Fruit fly (Drosophila melanogaster) whole organism, embryonic: Measurements from ENCODE around the gene CG13838.

Experiments
- Awh ChIP-seq: fragments of 200-800 bp; sonication (Bioruptor generic); IDR thresholded peaks from 2 replicates; pipeline ENCODE4, ENCODE4 v1.3.6; 2022; ENCODE audit warnings: missing biosample characterization, missing genetic modification characterization
- Bteb2 ChIP-seq: fragments of 200-800 bp; sonication (Bioruptor generic); optimal IDR thresholded peaks from 2 replicates; lab custom pipeline; 2016; ENCODE audit warnings: missing biosample characterization, missing genetic modification characterization
- CG10462 ChIP-seq: fragments of 200-800 bp; sonication (Bioruptor generic); optimal IDR thresholded peaks from 2 replicates; lab custom pipeline; 2016; ENCODE audit warnings: missing biosample characterization, missing genetic modification characterization
- CG10959 ChIP-seq: fragments of 200-800 bp; sonication (Bioruptor generic); IDR thresholded peaks from 2 replicates; pipeline ENCODE4 v1.3.6; 2022; ENCODE audit warnings: missing biosample characterization, missing genetic modification characterization
- CG11398 ChIP-seq: fragments of 200-800 bp; sonication (Bioruptor generic); optimal IDR thresholded peaks from 2 replicates; lab custom pipeline; 2016; ENCODE audit warnings: missing biosample characterization, missing genetic modification characterization
- CG13624 ChIP-seq: fragments of 200-800 bp; sonication (Bioruptor generic); optimal IDR thresholded peaks from 2 replicates; lab custom pipeline; 2016; ENCODE audit warnings: missing biosample characterization, missing genetic modification characterization
- CG14441 ChIP-seq: fragments of 200-800 bp; sonication (Bioruptor generic); IDR thresholded peaks from 2 replicates; pipeline ENCODE4 v1.3.6; 2022; ENCODE audit warnings: missing biosample characterization, missing genetic modification characterization
- CG17186 ChIP-seq: fragments of 200-800 bp; sonication (Bioruptor generic); optimal IDR thresholded peaks from 3 replicates; lab custom pipeline; 2017; ENCODE audit warnings: missing biosample characterization, missing genetic modification reagents, missing genetic modification characterization
- CG17912 ChIP-seq: fragments of 200-800 bp; sonication (Bioruptor generic); optimal IDR thresholded peaks from 2 replicates; lab custom pipeline; 2018; ENCODE audit warnings: missing biosample characterization, mild to moderate bottlenecking, missing genetic modification characterization
- CG2116 ChIP-seq: fragments of 200-800 bp; sonication (Bioruptor generic); optimal IDR thresholded peaks from 3 replicates; lab custom pipeline; 2018; ENCODE audit warnings: missing biosample characterization, mild to moderate bottlenecking, missing genetic modification characterization
- CG2199 ChIP-seq: fragments of 200-800 bp; sonication (Bioruptor generic); IDR thresholded peaks from 3 replicates; pipeline ENCODE4 v1.3.6; 2022; ENCODE audit warnings: missing biosample characterization, missing genetic modification characterization
- CG2678 ChIP-seq: fragments of 200-800 bp; sonication (Bioruptor generic); optimal IDR thresholded peaks from 3 replicates; lab custom pipeline; 2019; ENCODE audit warnings: missing biosample characterization, mild to moderate bottlenecking, missing genetic modification characterization, moderate library complexity
- CG32772 ChIP-seq: fragments of 200-800 bp; sonication (Bioruptor generic); IDR thresholded peaks from 2 replicates; pipeline ENCODE4 v1.3.6; 2022; ENCODE audit warnings: missing biosample characterization, missing genetic modification characterization
- CG33557 ChIP-seq: fragments of 200-800 bp; sonication (Bioruptor generic); optimal IDR thresholded peaks from 2 replicates; lab custom pipeline; 2019; ENCODE audit warnings: missing biosample characterization, mild to moderate bottlenecking, missing genetic modification characterization, moderate library complexity
- CG4282 ChIP-seq: fragments of 200-800 bp; sonication (Bioruptor generic); optimal IDR thresholded peaks from 2 replicates; lab custom pipeline; 2016; ENCODE audit warnings: missing biosample characterization, missing genetic modification characterization
- CG6765 ChIP-seq: fragments of 200-800 bp; sonication (Bioruptor generic); optimal IDR thresholded peaks from 3 replicates; lab custom pipeline; 2017; ENCODE audit warnings: missing biosample characterization, mild to moderate bottlenecking, missing genetic modification characterization
- CG7963 ChIP-seq: fragments of 200-800 bp; sonication (Bioruptor generic); IDR thresholded peaks from 3 replicates; pipeline ENCODE4 v1.3.6; 2022; ENCODE audit warnings: missing biosample characterization, missing genetic modification characterization; ENCODE audit not compliant: partially characterized antibody
- CG8290 ChIP-seq, 3 experiments: fragments of 200-800 bp; sonication (Bioruptor generic); optimal IDR thresholded peaks; 2 replicates each; lab custom pipeline; 2016 to 2019; ENCODE audit warnings: missing biosample characterization in 3 of 3, missing genetic modification characterization in 3 of 3, mild to moderate bottlenecking in 2 of 3, moderate library complexity in 1 of 3
- CG8388 ChIP-seq: fragments of 200-800 bp; sonication (Bioruptor generic); optimal IDR thresholded peaks from 2 replicates; lab custom pipeline; 2019; ENCODE audit warnings: missing biosample characterization, mild to moderate bottlenecking, missing genetic modification characterization, moderate library complexity
- CG9876 ChIP-seq: fragments of 200-800 bp; sonication (Bioruptor generic); optimal IDR thresholded peaks from 2 replicates; lab custom pipeline; 2016; ENCODE audit warnings: missing biosample characterization, missing genetic modification characterization
- CkIIα-i1 ChIP-seq: fragments of 200-800 bp; sonication (Bioruptor generic); IDR thresholded peaks from 2 replicates; pipeline ENCODE4 v1.3.6; 2022; ENCODE audit warnings: missing biosample characterization, missing genetic modification characterization
- Dip2 ChIP-seq: fragments of 200-800 bp; sonication (Bioruptor generic); IDR thresholded peaks from 2 replicates; pipeline ENCODE4 v1.3.6; 2022; ENCODE audit warnings: missing biosample characterization, missing genetic modification characterization
- H15 ChIP-seq: fragments of 200-800 bp; sonication (Bioruptor generic); IDR thresholded peaks from 3 replicates; pipeline ENCODE4 v1.3.6; 2022; ENCODE audit warnings: missing biosample characterization, missing genetic modification characterization
- Hmr ChIP-seq: fragments of 200-800 bp; sonication (Bioruptor generic); optimal IDR thresholded peaks from 3 replicates; lab custom pipeline; 2017; ENCODE audit warnings: mild to moderate bottlenecking, missing biosample characterization, missing genetic modification reagents, missing genetic modification characterization
- Hr39 ChIP-seq: fragments of >200 bp; optimal IDR thresholded peaks from 2 replicates; lab custom pipeline; 2017
- Poxn ChIP-seq: fragments of 200-800 bp; sonication (Bioruptor generic); IDR thresholded peaks from 2 replicates; pipeline ENCODE4 v1.3.6; 2022; ENCODE audit warnings: missing biosample characterization, missing genetic modification characterization
- Ptx1 ChIP-seq: fragments of 200-800 bp; sonication (Bioruptor generic); IDR thresholded peaks from 2 replicates; pipeline ENCODE4 v1.3.6; 2022; ENCODE audit warnings: missing biosample characterization, missing genetic modification characterization
- Rx ChIP-seq: fragments of 200-800 bp; sonication (Bioruptor generic); IDR thresholded peaks from 2 replicates; pipeline ENCODE4 v1.3.6; 2022; ENCODE audit warnings: missing biosample characterization, missing genetic modification characterization
- ac ChIP-seq: fragments of 200-800 bp; sonication (Bioruptor generic); optimal IDR thresholded peaks from 3 replicates; lab custom pipeline; 2017; ENCODE audit warnings: missing biosample characterization, mild to moderate bottlenecking, missing genetic modification characterization
- aop ChIP-seq: fragments of 200-800 bp; sonication (Bioruptor generic); IDR thresholded peaks from 2 replicates; pipeline ENCODE4 v1.3.6; 2022; ENCODE audit warnings: missing biosample characterization, missing genetic modification characterization
- ato ChIP-seq: fragments of 200-800 bp; sonication (Bioruptor generic); IDR thresholded peaks from 2 replicates; pipeline ENCODE4 v1.3.6; 2022; ENCODE audit warnings: missing biosample characterization, missing genetic modification characterization; ENCODE audit not compliant: partially characterized antibody
- crp ChIP-seq, 2 experiments: fragments of 200-800 bp; sonication (Bioruptor generic); optimal IDR thresholded peaks; 2 replicates in 1 of 2; 3 replicates in 1 of 2; lab custom pipeline; 2017; ENCODE audit warnings: missing biosample characterization in 2 of 2, missing genetic modification characterization in 2 of 2, mild to moderate bottlenecking in 1 of 2, moderate library complexity in 1 of 2
- da ChIP-seq: fragments of 200-800 bp; sonication (Bioruptor generic); optimal IDR thresholded peaks from 2 replicates; lab custom pipeline; 2016; ENCODE audit warnings: missing biosample characterization, missing genetic modification characterization
- dimm ChIP-seq: fragments of 200-800 bp; sonication (Bioruptor generic); IDR thresholded peaks from 2 replicates; pipeline ENCODE4 v1.3.6; 2022; ENCODE audit warnings: missing biosample characterization, missing genetic modification characterization
- dmrt11E ChIP-seq: fragments of 200-800 bp; sonication (Bioruptor generic); optimal IDR thresholded peaks from 3 replicates; lab custom pipeline; 2018; ENCODE audit warnings: missing biosample characterization, mild to moderate bottlenecking, missing genetic modification characterization, moderate library complexity
- dysf ChIP-seq: fragments of 200-800 bp; sonication (Bioruptor generic); IDR thresholded peaks from 3 replicates; pipeline ENCODE4 v1.3.6; 2022; ENCODE audit warnings: missing biosample characterization, missing genetic modification characterization
- en ChIP-seq: fragments of 200-800 bp; sonication (Bioruptor generic); optimal IDR thresholded peaks from 2 replicates; lab custom pipeline; 2016; ENCODE audit warnings: missing biosample characterization, missing genetic modification characterization
- ewg ChIP-seq: fragments of 200-800 bp; sonication (Bioruptor generic); optimal IDR thresholded peaks from 3 replicates; lab custom pipeline; 2017; ENCODE audit warnings: mild to moderate bottlenecking, missing biosample characterization, missing genetic modification reagents, missing genetic modification characterization
- gt ChIP-seq: fragments of 200-800 bp; sonication (Bioruptor generic); IDR thresholded peaks from 2 replicates; pipeline ENCODE4 v1.3.6; 2022; ENCODE audit warnings: missing biosample characterization, missing genetic modification characterization
- jing ChIP-seq: fragments of 200-800 bp; sonication (Bioruptor generic); optimal IDR thresholded peaks from 2 replicates; lab custom pipeline; 2018; ENCODE audit warnings: missing biosample characterization, mild to moderate bottlenecking, missing genetic modification characterization
- lov ChIP-seq, 2 experiments: fragments of 200-800 bp in 1 of 2; fragments of >200 bp in 1 of 2; sonication (Bioruptor generic) in 1 of 2; IDR thresholded peaks in 1 of 2; optimal IDR thresholded peaks in 1 of 2; 2 replicates in 1 of 2; 3 replicates in 1 of 2; pipeline versions ENCODE4 v1.3.6 to Lab custom; 2017 to 2022; ENCODE audit warnings: missing biosample characterization in 1 of 2, missing genetic modification characterization in 1 of 2
- nerfin-2 ChIP-seq: fragments of 200-800 bp; sonication (Bioruptor generic); IDR thresholded peaks from 2 replicates; pipeline ENCODE4 v1.3.6; 2022; ENCODE audit warnings: missing biosample characterization, missing genetic modification characterization; ENCODE audit not compliant: partially characterized antibody
- nmo ChIP-seq: fragments of 200-800 bp; sonication (Bioruptor generic); optimal IDR thresholded peaks from 2 replicates; lab custom pipeline; 2018; ENCODE audit warnings: missing biosample characterization, mild to moderate bottlenecking, missing genetic modification characterization, moderate library complexity
- p53 ChIP-seq: fragments of 200-800 bp; sonication (Bioruptor generic); optimal IDR thresholded peaks from 2 replicates; lab custom pipeline; 2016; ENCODE audit warnings: missing biosample characterization, missing genetic modification characterization
- row ChIP-seq: fragments of 200-800 bp; sonication (Bioruptor generic); IDR thresholded peaks from 3 replicates; pipeline ENCODE4 v1.3.6; 2022; ENCODE audit warnings: missing biosample characterization, missing genetic modification characterization
- sna ChIP-seq: fragments of 200-800 bp; sonication (Bioruptor generic); IDR thresholded peaks from 2 replicates; pipeline ENCODE4 v1.3.6; 2022; ENCODE audit warnings: missing biosample characterization, missing genetic modification characterization; ENCODE audit not compliant: partially characterized antibody
- stwl ChIP-seq: fragments of 200-800 bp; sonication (Bioruptor generic); optimal IDR thresholded peaks from 3 replicates; lab custom pipeline; 2018; ENCODE audit warnings: missing biosample characterization, mild to moderate bottlenecking, missing genetic modification characterization, moderate library complexity
- trem ChIP-seq: fragments of 200-800 bp; optimal IDR thresholded peaks from 3 replicates; lab custom pipeline; 2019; ENCODE audit warnings: missing biosample characterization, mild to moderate bottlenecking, missing genetic modification characterization, moderate library complexity
- tx ChIP-seq: fragments of 200-800 bp; sonication (Bioruptor generic); optimal IDR thresholded peaks from 2 replicates; lab custom pipeline; 2016; ENCODE audit warnings: missing biosample characterization, missing genetic modification characterization
- z ChIP-seq: fragments of 200-800 bp; sonication (Bioruptor generic); IDR thresholded peaks from 3 replicates; pipeline ENCODE4 v1.3.6; 2022; ENCODE audit warnings: missing biosample characterization, missing genetic modification characterization
- zen ChIP-seq: fragments of 200-800 bp; sonication (Bioruptor generic); optimal IDR thresholded peaks from 3 replicates; lab custom pipeline; 2018; ENCODE audit warnings: missing biosample characterization, mild to moderate bottlenecking, missing genetic modification characterization, moderate library complexity

The CG13838 gene

dm6 chr3R:23048690-23049118 is 6.7 kb downstream of the CG13838 start (continued):
- TF ChIP-seq nmo (GFP tag; lab: Kevin White, UChicago) (peak; percentile 92), ewg (GFP tag; lab: Kevin White, UChicago) (peak; percentile 55), CG2199 (no peak), Awh (GFP tag; lab: Robert Waterston, UW) (peak; percentile 49; the same call in 1 of the 2 replicates), p53 (GFP tag; lab: Kevin White, UChicago) (no peak), CG33557 (GFP tag; lab: Kevin White, UChicago) (no peak), Dip2 (GFP tag; lab: Robert Waterston, UW) (no peak), dysf (GFP tag; lab: Robert Waterston, UW) (peak; percentile 86), CG13624 (GFP tag; lab: Kevin White, UChicago) (no peak), Hr39 (lab: Kevin White, UChicago) (no peak), row (GFP tag; lab: Robert Waterston, UW) (peak; percentile 89), CG4282 (GFP tag; lab: Kevin White, UChicago) (no peak), Rx (no peak), CG8290 (GFP tag; optimal IDR thresholded peaks at IDR 0.05; lab: Kevin White, UChicago) (peak; percentile 48), CG8290 (tag; optimal IDR thresholded peaks at IDR 0.05; lab: Kevin White, UChicago) (no peak), da (GFP tag; lab: Kevin White, UChicago) (no peak), CG6765 (GFP tag; lab: Kevin White, UChicago) (no peak), crp (GFP tag; optimal IDR thresholded peaks at IDR 0.05; lab: Kevin White, UChicago) (peak in 1 of 2 experiments; percentile 20), tx (GFP tag; lab: Kevin White, UChicago) (peak; percentile 31), CG17912 (GFP tag; lab: Kevin White, UChicago) (no peak), ato (GFP tag; lab: Robert Waterston, UW) (no peak), gt (no peak), Poxn (GFP tag; lab: Robert Waterston, UW) (no peak), CG11398 (GFP tag; lab: Kevin White, UChicago) (no peak), dmrt11E (tag; lab: Kevin White, UChicago) (peak; percentile 3), CG10462 (GFP tag; lab: Kevin White, UChicago) (peak; percentile 44), jing (GFP tag; lab: Kevin White, UChicago) (peak; percentile 20), lov (optimal IDR thresholded peaks at IDR 0.05; lab: Kevin White, UChicago) (no peak), lov (GFP tag; IDR thresholded peaks at IDR 0.05; lab: Robert Waterston, UW) (no peak), CG14441 (GFP tag; lab: Robert Waterston, UW) (peak; percentile 61; the same call in 1 of the 2 replicates), CG8388 (GFP tag; lab: Kevin White, UChicago) (peak; percentile 84), z (peak; percentile 90), Ptx1 (peak; percentile 76), CG7963 (no peak), Hmr (GFP tag; lab: Kevin White, UChicago) (peak; percentile 71), nerfin-2 (no peak), aop (GFP tag; lab: Robert Waterston, UW) (no peak), CG17186 (GFP tag; lab: Kevin White, UChicago) (no peak), CG9876 (GFP tag; lab: Kevin White, UChicago) (no peak), CG10959 (GFP tag; lab: Robert Waterston, UW) (no peak), stwl (tag; lab: Kevin White, UChicago) (no peak), en (GFP tag; lab: Kevin White, UChicago) (peak; percentile 31), CkIIα-i1 (GFP tag; lab: Robert Waterston, UW) (no peak), Bteb2 (peak; percentile 60), CG2678 (peak; percentile 88), sna (GFP tag; lab: Robert Waterston, UW) (no peak), CG2116 (peak; percentile 24), CG32772 (peak; percentile 58), dimm (no peak), H15 (peak; percentile 51; the same call in 1 of the 3 replicates), zen (tag; lab: Kevin White, UChicago) (peak; percentile 55), trem (tag; lab: Kevin White, UChicago) (peak; percentile 69), ac (no peak)
